Fruit fly (Drosophila melanogaster): ENCODE data around the gene Nepl19.

Gene Nepl19

dm6 chr3R:28857287-28858024 is 22.5 kb downstream of the Nepl19 start (continued):
- TF ChIP-seq Atf-2 (GFP tag; optimal IDR thresholded peaks at IDR 0.05) (no peak), lilli (GFP tag; optimal IDR thresholded peaks at IDR 0.05) (no peak), CG3407 (GFP tag; optimal IDR thresholded peaks at IDR 0.05) (peak; percentile 15), CG31365 (tag; optimal IDR thresholded peaks at IDR 0.05) (peak; percentile 13), Lpt (GFP tag; optimal IDR thresholded peaks at IDR 0.05) (no peak), CG17829 (tag; optimal IDR thresholded peaks at IDR 0.05) (peak; percentile 52), CG8089 (GFP tag; optimal IDR thresholded peaks at IDR 0.05) (no peak), Pdp1 (GFP tag; optimal IDR thresholded peaks at IDR 0.05) (peak in 1 of 2 experiments; percentile 94), CG12391 (tag; optimal IDR thresholded peaks at IDR 0.05) (peak; percentile 45), CG34376 (GFP tag; optimal IDR thresholded peaks at IDR 0.05) (no peak), CG15269 (tag; optimal IDR thresholded peaks at IDR 0.05) (peak; percentile 33), crol (GFP tag; IDR thresholded peaks at IDR 0.05) (no peak; the same call in 1 of the 2 replicates), CG4854 (GFP tag; optimal IDR thresholded peaks at IDR 0.05) (no peak), pros (GFP tag; optimal IDR thresholded peaks at IDR 0.05) (no peak), Six4 (GFP tag; optimal IDR thresholded peaks at IDR 0.05) (no peak), fd96Cb (tag; optimal IDR thresholded peaks at IDR 0.05) (peak; percentile 29), pum (GFP tag; optimal IDR thresholded peaks at IDR 0.05) (peak; percentile 34), CG10565 (GFP tag; optimal IDR thresholded peaks at IDR 0.05) (no peak), CG11695 (GFP tag; IDR thresholded peaks at IDR 0.05) (no peak), Side (GFP tag; optimal IDR thresholded peaks at IDR 0.05) (peak; percentile 4), CG33557 (GFP tag; optimal IDR thresholded peaks at IDR 0.05) (no peak), CG4328 (GFP tag; optimal IDR thresholded peaks at IDR 0.05) (no peak), Atf6 (GFP tag; IDR thresholded peaks at IDR 0.05) (0 out of 2 replicates have a peak, but pooled peaks have one; percentile 21), CG16863 (GFP tag; optimal IDR thresholded peaks at IDR 0.05) (peak; percentile 38), CG7556 (GFP tag; optimal IDR thresholded peaks at IDR 0.05) (peak; percentile 1), crc (GFP tag; optimal IDR thresholded peaks at IDR 0.05) (no peak), Gug (GFP tag; IDR thresholded peaks at IDR 0.05) (peak; percentile 20; the same call in 2 of the 4 replicates), vvl (GFP tag; IDR thresholded peaks at IDR 0.05) (peak; percentile 34; the same call in 1 of the 2 replicates), CG1603 (tag; optimal IDR thresholded peaks at IDR 0.05) (peak; percentile 75), Ssrp (tag; optimal IDR thresholded peaks at IDR 0.05) (peak; percentile 42), z (GFP tag; IDR thresholded peaks at IDR 0.05) (no peak), ham (GFP tag; IDR thresholded peaks at IDR 0.05) (no peak), Fer3 (tag; optimal IDR thresholded peaks at IDR 0.05) (no peak), zfh2 (GFP tag; optimal IDR thresholded peaks at IDR 0.05) (no peak), tll (GFP tag; optimal IDR thresholded peaks at IDR 0.05) (no peak), CG14050 (GFP tag; IDR thresholded peaks at IDR 0.05) (peak; percentile 15; the same call in 1 of the 3 replicates), pnt (GFP tag; optimal IDR thresholded peaks at IDR 0.05) (peak; percentile 35), CG10274 (GFP tag; optimal IDR thresholded peaks at IDR 0.05) (no peak), Oaz (GFP tag; IDR thresholded peaks at IDR 0.05) (0 out of 2 replicates have a peak, but pooled peaks have one; percentile 7), Doc3 (GFP tag; IDR thresholded peaks at IDR 0.05; ENCODE audit: partially characterized antibody) (no peak), CG6813 (GFP tag; optimal IDR thresholded peaks at IDR 0.05) (no peak), Nf-YC (tag; optimal IDR thresholded peaks at IDR 0.05) (no peak), Xbp1 (GFP tag; optimal IDR thresholded peaks at IDR 0.05) (peak; percentile 44), dan (GFP tag; IDR thresholded peaks at IDR 0.05) (no peak), HmgZ (tag; optimal IDR thresholded peaks at IDR 0.05) (no peak), dati (GFP tag; IDR thresholded peaks at IDR 0.05) (no peak), Abd-B (GFP tag; optimal IDR thresholded peaks at IDR 0.05) (no peak), CG6765 (GFP tag; optimal IDR thresholded peaks at IDR 0.05) (no peak)

Data from whole organism, embryonic.